Fruit fly (Drosophila melanogaster) Kc167 (cell line): ENCODE results near the gene Rrp5.

Source experiments
- Myc ChIP-seq: fragments of >200 bp; optimal IDR thresholded peaks from 2 replicates; lab custom pipeline; 2017; ENCODE audit warnings: missing external identifiers
- Sin3A ChIP-seq: fragments of >200 bp; optimal IDR thresholded peaks from 2 replicates; lab custom pipeline; 2018; ENCODE audit warnings: missing external identifiers
- h ChIP-seq: fragments of >200 bp; optimal IDR thresholded peaks from 3 replicates; lab custom pipeline; 2018; ENCODE audit warnings: missing external identifiers
- insv ChIP-seq: fragments of >200 bp; optimal IDR thresholded peaks from 3 replicates; lab custom pipeline; 2018; ENCODE audit warnings: missing external identifiers
- psq ChIP-seq: fragments of >200 bp; optimal IDR thresholded peaks from 2 replicates; lab custom pipeline; 2017; ENCODE audit warnings: missing external identifiers
- ttk ChIP-seq: sonication (Bioruptor generic); optimal IDR thresholded peaks from 2 replicates; lab custom pipeline; 2017; ENCODE audit warnings: missing external identifiers

dm6 chr3R:24285423-24285822 lies 47.7 kb downstream of the Rrp5 start:
- TF ChIP-seq ttk (lab: Kevin White, UChicago) (no peak), Myc (lab: Kevin White, UChicago) (no peak), Sin3A (lab: Kevin White, UChicago) (no peak), psq (lab: Kevin White, UChicago) (no peak), h (lab: Kevin White, UChicago) (no peak), insv (lab: Kevin White, UChicago) (no peak)
